Fruit fly (Drosophila melanogaster): Measurements from ENCODE around the gene CG13998.

Gene CG13998

dm6 chr2L:5974122-5974521, 17.5 kb upstream of the CG13998 start (continued):
- TF ChIP-seq CG15011 (GFP tag; optimal IDR thresholded peaks at IDR 0.05) (peak; percentile 59), ATbp (GFP tag; optimal IDR thresholded peaks at IDR 0.05) (peak; percentile 92), CG14860 (GFP tag; IDR thresholded peaks at IDR 0.05; ENCODE audit: partially characterized antibody) (no peak), CG12104 (GFP tag; optimal IDR thresholded peaks at IDR 0.05) (peak; percentile 33), Hr39 (optimal IDR thresholded peaks at IDR 0.05) (no peak), CG1024 (GFP tag; IDR thresholded peaks at IDR 0.05) (peak; percentile 45; the same call in 1 of the 2 replicates)

- 0 out of 2 replicates have a peak, but pooled peaks have one; percentile 19 for TF ChIP-seq CG31441 (GFP tag; IDR thresholded peaks at IDR 0.05)
- TF ChIP-seq Pdp1 (GFP tag; optimal IDR thresholded peaks at IDR 0.05): peak in 1 of 2 experiments; percentile 41
- TF ChIP-seq CG9797 (GFP tag; optimal IDR thresholded peaks at IDR 0.05): no peak
- TF ChIP-seq CG32767 (GFP tag; IDR thresholded peaks at IDR 0.05): peak; percentile 20; the same call in 1 of the 2 replicates
- 0 out of 3 replicates have a peak, but pooled peaks have one; percentile 18 for TF ChIP-seq ci (GFP tag; IDR thresholded peaks at IDR 0.05)
- peak; percentile 30 for TF ChIP-seq sd (tag; optimal IDR thresholded peaks at IDR 0.05)
- TF ChIP-seq CG12769 (tag; optimal IDR thresholded peaks at IDR 0.05): peak; percentile 70
- no peak for TF ChIP-seq Sry-β (GFP tag; optimal IDR thresholded peaks at IDR 0.05)
- TF ChIP-seq CG2199 (GFP tag; IDR thresholded peaks at IDR 0.05): peak; percentile 29; the same call in 1 of the 3 replicates
- no peak for TF ChIP-seq CG6791 (GFP tag; IDR thresholded peaks at IDR 0.05; ENCODE audit: partially characterized antibody)
- TF ChIP-seq CG5953 (GFP tag; IDR thresholded peaks at IDR 0.05): no peak
- no peak for TF ChIP-seq shn (GFP tag; optimal IDR thresholded peaks at IDR 0.05)
- no peak for TF ChIP-seq slou (GFP tag; optimal IDR thresholded peaks at IDR 0.05)
- peak; percentile 30 to 58 for TF ChIP-seq Trl (optimal IDR thresholded peaks at IDR 0.05)
- TF ChIP-seq Trl (GFP tag; optimal IDR thresholded peaks at IDR 0.05): no peak
- peak; percentile 78 for TF ChIP-seq z (GFP tag; IDR thresholded peaks at IDR 0.05)
- TF ChIP-seq crol (GFP tag; IDR thresholded peaks at IDR 0.05): peak; percentile 69; the same call in 1 of the 2 replicates
These were observed 16.1 kb upstream of the CG13998 start for dm6 chr2L:5972588-5973236.

dm6 chr2L:5972005-5972404, 15.4 kb upstream of the CG13998 start:
- TF ChIP-seq Jarid2 (GFP tag; optimal IDR thresholded peaks at IDR 0.05) (no peak), CG17385 (GFP tag; optimal IDR thresholded peaks at IDR 0.05) (no peak), fd64A (GFP tag; optimal IDR thresholded peaks at IDR 0.05) (no peak), CG2875 (GFP tag; optimal IDR thresholded peaks at IDR 0.05) (no peak), CG31441 (GFP tag; IDR thresholded peaks at IDR 0.05) (no peak; the same call in none of the 2 replicates), Chrac-16 (GFP tag; optimal IDR thresholded peaks at IDR 0.05) (peak; percentile 4), Sin3A (optimal IDR thresholded peaks at IDR 0.05) (no peak), dmrt11E (tag; optimal IDR thresholded peaks at IDR 0.05) (peak; percentile 17), CG17359 (tag; optimal IDR thresholded peaks at IDR 0.05) (peak; percentile 24), CG14050 (GFP tag; IDR thresholded peaks at IDR 0.05) (no peak), CG7839 (tag; optimal IDR thresholded peaks at IDR 0.05) (peak; percentile 43), CG16813 (GFP tag; IDR thresholded peaks at IDR 0.05; ENCODE audit: partially characterized antibody) (no peak), slp2 (GFP tag; optimal IDR thresholded peaks at IDR 0.05) (no peak), Bteb2 (GFP tag; optimal IDR thresholded peaks at IDR 0.05) (peak; percentile 12), Fer3 (tag; optimal IDR thresholded peaks at IDR 0.05) (peak; percentile 41), MBD-R2 (GFP tag; IDR thresholded peaks at IDR 0.05) (no peak), CG12659 (GFP tag; optimal IDR thresholded peaks at IDR 0.05) (no peak), CG9609 (GFP tag; optimal IDR thresholded peaks at IDR 0.05) (peak; percentile 20), shn (GFP tag; optimal IDR thresholded peaks at IDR 0.05) (no peak), CG3163 (GFP tag; optimal IDR thresholded peaks at IDR 0.05) (no peak), CG3281 (GFP tag; optimal IDR thresholded peaks at IDR 0.05) (peak; percentile 4), CG1647 (GFP tag; optimal IDR thresholded peaks at IDR 0.05) (peak; percentile 33), tgo (GFP tag; IDR thresholded peaks at IDR 0.05) (peak; percentile 76), CG14965 (GFP tag; optimal IDR thresholded peaks at IDR 0.05; ENCODE audit: borderline replicate concordance) (no peak), ab (GFP tag; optimal IDR thresholded peaks at IDR 0.05) (no peak), Camta (GFP tag; optimal IDR thresholded peaks at IDR 0.05) (no peak), CG3726 (GFP tag; IDR thresholded peaks at IDR 0.05) (no peak), dpn (GFP tag; optimal IDR thresholded peaks at IDR 0.05) (peak; percentile 3 to 9)

Measured in whole organism, embryonic.